Worm (Caenorhabditis elegans): ENCODE data around the gene spin-2.

Gene spin-2

DNA sequence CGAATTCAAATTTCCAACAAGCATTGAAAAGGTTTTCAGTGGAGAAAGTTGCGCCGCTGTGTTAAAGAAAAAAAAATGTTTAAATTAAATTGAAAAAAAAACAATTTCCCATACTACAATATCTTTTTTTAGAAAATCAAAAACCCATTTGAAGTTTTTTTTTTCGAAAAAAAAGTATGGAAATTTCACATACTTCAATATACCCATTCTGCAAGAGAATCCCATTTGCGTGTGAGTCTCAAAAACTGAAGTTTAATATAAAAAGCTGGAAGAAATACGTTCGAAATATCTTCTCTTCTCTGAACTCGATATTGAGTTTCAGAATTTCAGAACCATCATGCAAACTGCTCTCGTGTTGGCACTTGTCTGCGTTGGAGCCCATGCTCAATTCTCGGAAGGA lies 16.7 kb upstream of the spin-2 start, which contains the start of gene scl-7:
Gene scl-7 (plus strand): TSS at position 301 of the 400 bp plus-strand sequence.
- TF ChIP-seq ama-1 (optimal IDR thresholded peaks at IDR 0.05) = no peak
- no peak for TF ChIP-seq ets-7 (tag; optimal IDR thresholded peaks at IDR 0.05)
- no peak for TF ChIP-seq ceh-13 (GFP tag; optimal IDR thresholded peaks at IDR 0.05)
- TF ChIP-seq ceh-36 (tag; optimal IDR thresholded peaks at IDR 0.05) = no peak
- TF ChIP-seq tra-4 (tag; optimal IDR thresholded peaks at IDR 0.05) = no peak
- TF ChIP-seq hnd-1 (tag; optimal IDR thresholded peaks at IDR 0.05) = no peak
- TF ChIP-seq sea-1 (GFP tag; conservative IDR thresholded peaks at IDR 0.05) = no peak
- no peak for TF ChIP-seq tbx-37 (GFP tag; conservative IDR thresholded peaks at IDR 0.05)
- TF ChIP-seq hmg-4 (GFP tag; optimal IDR thresholded peaks at IDR 0.05) = no peak
- TF ChIP-seq F13C5.2 (tag; optimal IDR thresholded peaks at IDR 0.05) = no peak

DNA sequence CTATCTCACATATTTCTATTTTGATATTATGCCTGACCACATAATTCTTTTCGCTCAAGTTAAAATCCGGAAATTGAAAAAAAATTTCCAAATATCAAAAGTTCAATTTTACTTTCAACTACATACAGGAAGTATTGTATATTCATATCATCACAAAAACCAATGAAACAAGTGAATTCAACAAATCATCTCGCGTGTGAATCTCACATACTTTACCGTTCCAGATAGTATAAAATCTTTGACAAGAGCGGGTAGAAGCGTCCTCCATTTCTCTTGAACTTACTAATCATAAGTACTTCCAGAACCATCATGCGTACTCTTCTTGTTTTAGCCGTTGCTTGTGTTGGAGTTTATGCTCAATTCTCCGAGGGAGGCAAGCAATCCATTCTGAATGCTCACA lies 15.4 kb upstream of the spin-2 start, which contains the start of gene scl-8:
Gene scl-8 (plus strand): TSS at position 301 of the 400 bp plus-strand sequence.
- TF ChIP-seq tbx-37 (GFP tag; conservative IDR thresholded peaks at IDR 0.05) (no peak), scrt-1 (GFP tag; IDR thresholded peaks at IDR 0.05) (no peak), hmbx-1 (tag; optimal IDR thresholded peaks at IDR 0.05) (no peak), ets-7 (tag; optimal IDR thresholded peaks at IDR 0.05) (no peak), ceh-13 (GFP tag; optimal IDR thresholded peaks at IDR 0.05) (no peak), aly-1 (tag; optimal IDR thresholded peaks at IDR 0.05) (no peak), tra-4 (tag; optimal IDR thresholded peaks at IDR 0.05) (no peak), hnd-1 (tag; optimal IDR thresholded peaks at IDR 0.05) (no peak), hmg-4 (GFP tag; optimal IDR thresholded peaks at IDR 0.05) (no peak), flt-1 (GFP tag; IDR thresholded peaks at IDR 0.05) (no peak), F13C5.2 (tag; optimal IDR thresholded peaks at IDR 0.05) (no peak), B0310.2 (tag; optimal IDR thresholded peaks at IDR 0.05) (no peak), sea-1 (GFP tag; conservative IDR thresholded peaks at IDR 0.05) (no peak), tbx-11 (GFP tag; IDR thresholded peaks at IDR 0.05) (no peak), ceh-36 (tag; optimal IDR thresholded peaks at IDR 0.05) (no peak), ama-1 (optimal IDR thresholded peaks at IDR 0.05) (no peak), pes-1 (GFP tag; IDR thresholded peaks at IDR 0.05) (no peak)

DNA sequence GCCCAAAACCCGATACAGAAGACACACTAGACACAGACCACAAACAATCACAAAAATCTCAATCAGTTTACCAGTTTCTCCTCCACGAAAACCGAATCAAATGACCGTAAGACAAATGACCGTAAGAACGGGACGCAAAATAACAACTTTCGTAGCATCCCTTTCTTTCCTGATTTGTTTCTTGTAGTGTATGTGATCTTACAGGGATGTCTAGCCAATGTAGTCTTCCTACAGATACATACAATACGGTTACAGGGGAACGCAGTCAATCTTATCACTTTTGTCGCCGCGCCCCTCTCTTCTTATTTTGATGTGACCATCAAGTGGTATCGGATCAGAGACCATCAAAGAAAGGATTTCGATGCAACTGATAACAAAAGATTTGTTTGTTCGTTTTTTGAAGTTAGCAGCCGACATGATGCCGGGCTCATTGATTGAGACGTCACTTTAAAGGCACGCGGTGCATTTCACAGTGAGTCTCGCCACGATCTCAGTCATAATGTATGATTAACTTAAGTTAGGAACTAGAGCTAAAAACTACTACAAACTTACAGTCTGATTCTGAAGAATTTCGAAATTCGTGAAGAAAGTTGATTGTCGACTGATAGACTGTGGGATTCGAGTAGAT lies 11.1 kb upstream of the spin-2 start:
- TF ChIP-seq hmg-4 (GFP tag; optimal IDR thresholded peaks at IDR 0.05) (no peak), tbx-37 (GFP tag; conservative IDR thresholded peaks at IDR 0.05) (no peak), flt-1 (GFP tag; IDR thresholded peaks at IDR 0.05) (no peak), aly-1 (tag; optimal IDR thresholded peaks at IDR 0.05) (no peak), pes-1 (GFP tag; IDR thresholded peaks at IDR 0.05) (no peak), hmbx-1 (tag; optimal IDR thresholded peaks at IDR 0.05) (no peak), scrt-1 (GFP tag; IDR thresholded peaks at IDR 0.05) (no peak), B0310.2 (tag; optimal IDR thresholded peaks at IDR 0.05) (no peak), sea-1 (GFP tag; conservative IDR thresholded peaks at IDR 0.05) (no peak), F13C5.2 (tag; optimal IDR thresholded peaks at IDR 0.05) (no peak), tra-4 (tag; optimal IDR thresholded peaks at IDR 0.05) (no peak), hnd-1 (tag; optimal IDR thresholded peaks at IDR 0.05) (no peak), ama-1 (optimal IDR thresholded peaks at IDR 0.05) (no peak), ceh-13 (GFP tag; optimal IDR thresholded peaks at IDR 0.05) (no peak), tbx-11 (GFP tag; IDR thresholded peaks at IDR 0.05) (no peak)

DNA sequence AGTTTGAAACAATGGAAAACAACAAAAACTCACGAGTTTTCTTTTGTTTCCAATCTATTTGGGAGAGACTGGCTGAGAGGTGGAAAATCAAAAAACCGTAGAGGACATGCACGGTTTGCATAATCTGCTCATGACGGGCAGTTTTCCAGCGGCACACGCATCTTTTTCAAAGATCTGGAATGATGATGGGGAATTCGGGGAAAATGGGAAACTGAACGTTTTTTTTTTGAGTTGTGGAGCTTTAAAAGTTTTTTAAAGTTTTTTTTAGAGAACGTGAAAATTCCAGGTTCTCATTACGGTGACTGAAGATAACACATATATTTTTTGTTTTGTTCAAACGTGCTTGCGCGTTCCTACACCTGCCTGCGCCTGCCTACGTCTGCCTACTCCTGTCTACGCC lies 10.2 kb upstream of the spin-2 start, which contains the start of gene C39E9.7:
Gene C39E9.7 (minus strand): TSS at position 101 of the 400 bp plus-strand sequence.
- TF ChIP-seq ceh-13 (GFP tag; optimal IDR thresholded peaks at IDR 0.05) = no peak
- TF ChIP-seq aly-1 (tag; optimal IDR thresholded peaks at IDR 0.05) = no peak
- no peak for TF ChIP-seq ceh-36 (tag; optimal IDR thresholded peaks at IDR 0.05)
- no peak for TF ChIP-seq hmg-4 (GFP tag; optimal IDR thresholded peaks at IDR 0.05)
- TF ChIP-seq scrt-1 (GFP tag; IDR thresholded peaks at IDR 0.05) = no peak
- TF ChIP-seq ets-7 (tag; optimal IDR thresholded peaks at IDR 0.05) = no peak

DNA sequence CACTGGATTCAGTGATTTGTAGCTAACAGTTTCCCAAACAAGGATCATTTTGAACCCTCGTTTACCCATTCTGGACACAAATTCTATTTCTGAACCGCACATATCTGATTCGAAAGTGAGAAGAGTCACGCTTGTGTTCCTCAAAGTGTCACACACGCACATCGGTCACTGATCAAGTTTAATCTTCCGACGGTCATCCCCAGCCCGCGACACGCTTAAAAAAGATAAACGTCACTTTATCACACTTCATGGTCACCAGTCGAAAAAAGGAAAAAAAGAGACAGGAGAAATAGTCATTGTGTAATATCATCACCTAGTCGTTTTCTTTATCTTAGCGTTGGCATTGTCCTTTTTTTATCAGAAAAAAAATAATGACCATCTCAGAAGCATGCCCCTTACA lies 9.1 kb upstream of the spin-2 start:
- TF ChIP-seq ceh-13 (GFP tag; optimal IDR thresholded peaks at IDR 0.05) = no peak
- TF ChIP-seq flt-1 (GFP tag; IDR thresholded peaks at IDR 0.05) = no peak
- no peak for TF ChIP-seq ceh-36 (tag; optimal IDR thresholded peaks at IDR 0.05)
- TF ChIP-seq tbx-11 (GFP tag; IDR thresholded peaks at IDR 0.05) = no peak
- no peak for TF ChIP-seq pes-1 (GFP tag; IDR thresholded peaks at IDR 0.05)
- TF ChIP-seq hmg-4 (GFP tag; optimal IDR thresholded peaks at IDR 0.05) = no peak
- no peak for TF ChIP-seq aly-1 (tag; optimal IDR thresholded peaks at IDR 0.05)
- no peak for TF ChIP-seq tbx-37 (GFP tag; conservative IDR thresholded peaks at IDR 0.05)
- no peak for TF ChIP-seq F13C5.2 (tag; optimal IDR thresholded peaks at IDR 0.05)
- TF ChIP-seq sea-1 (GFP tag; conservative IDR thresholded peaks at IDR 0.05) = no peak
- no peak for TF ChIP-seq scrt-1 (GFP tag; IDR thresholded peaks at IDR 0.05)
- no peak for TF ChIP-seq B0310.2 (tag; optimal IDR thresholded peaks at IDR 0.05)
- TF ChIP-seq tra-4 (tag; optimal IDR thresholded peaks at IDR 0.05) = no peak
- TF ChIP-seq ets-7 (tag; optimal IDR thresholded peaks at IDR 0.05) = no peak
- no peak for TF ChIP-seq hnd-1 (tag; optimal IDR thresholded peaks at IDR 0.05)
- TF ChIP-seq ama-1 (optimal IDR thresholded peaks at IDR 0.05) = no peak
- no peak for TF ChIP-seq hmbx-1 (tag; optimal IDR thresholded peaks at IDR 0.05)

DNA sequence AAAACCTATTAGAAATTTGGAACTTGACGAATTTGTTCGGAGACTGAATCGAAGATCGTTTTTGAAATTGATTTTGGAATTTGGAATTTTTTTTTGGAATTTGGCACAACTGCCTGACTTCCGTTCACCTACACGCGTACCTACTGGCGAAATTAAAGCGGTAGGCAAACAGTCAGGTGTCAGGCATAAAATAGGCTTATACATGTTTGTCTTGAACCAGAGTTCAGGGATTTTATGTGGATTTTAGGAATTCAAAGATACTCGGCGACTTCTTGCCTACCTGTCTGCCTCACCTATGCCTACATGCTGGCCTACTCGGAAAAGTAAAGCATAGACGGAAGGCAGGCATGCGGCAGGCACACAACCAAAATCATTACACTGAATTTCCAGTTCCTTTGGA lies 8.5 kb upstream of the spin-2 start:
- TF ChIP-seq aly-1 (tag; optimal IDR thresholded peaks at IDR 0.05) = no peak
- no peak for TF ChIP-seq hnd-1 (tag; optimal IDR thresholded peaks at IDR 0.05)
- no peak for TF ChIP-seq hmg-4 (GFP tag; optimal IDR thresholded peaks at IDR 0.05)
- TF ChIP-seq ama-1 (optimal IDR thresholded peaks at IDR 0.05) = no peak
- TF ChIP-seq scrt-1 (GFP tag; IDR thresholded peaks at IDR 0.05) = no peak
- TF ChIP-seq ceh-36 (tag; optimal IDR thresholded peaks at IDR 0.05) = no peak
- no peak for TF ChIP-seq ets-7 (tag; optimal IDR thresholded peaks at IDR 0.05)
- no peak for TF ChIP-seq sea-1 (GFP tag; conservative IDR thresholded peaks at IDR 0.05)
- no peak for TF ChIP-seq hmbx-1 (tag; optimal IDR thresholded peaks at IDR 0.05)
- no peak for TF ChIP-seq tbx-37 (GFP tag; conservative IDR thresholded peaks at IDR 0.05)
- no peak for TF ChIP-seq flt-1 (GFP tag; IDR thresholded peaks at IDR 0.05)
- no peak for TF ChIP-seq B0310.2 (tag; optimal IDR thresholded peaks at IDR 0.05)
- TF ChIP-seq pes-1 (GFP tag; IDR thresholded peaks at IDR 0.05) = no peak

DNA sequence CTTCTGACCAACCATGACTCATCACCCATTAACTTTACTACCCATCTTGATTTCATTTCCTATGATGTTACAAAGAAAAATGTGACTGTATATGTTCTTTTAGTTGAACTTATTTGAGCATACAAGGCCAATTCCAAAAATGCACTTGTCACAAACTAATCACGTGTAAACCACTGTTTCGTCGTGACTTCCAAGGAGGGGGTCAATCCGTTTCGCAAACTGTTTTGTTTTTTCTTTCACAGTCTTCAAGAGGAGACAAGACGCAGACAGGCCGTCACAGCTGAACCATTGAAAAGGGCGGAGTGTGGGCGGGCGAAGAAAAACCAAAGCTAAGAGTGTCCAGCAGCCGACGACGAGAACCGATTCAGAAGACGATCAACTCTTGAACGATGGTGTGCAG lies 7.7 kb upstream of the spin-2 start, which contains the start of gene C39E9.8:
Gene C39E9.8 (plus strand): TSS at position 328 of the 400 bp plus-strand sequence.
- TF ChIP-seq hnd-1 (tag; optimal IDR thresholded peaks at IDR 0.05) (no peak), tbx-11 (GFP tag; IDR thresholded peaks at IDR 0.05) (no peak), B0310.2 (tag; optimal IDR thresholded peaks at IDR 0.05) (no peak), ceh-13 (GFP tag; optimal IDR thresholded peaks at IDR 0.05) (no peak), aly-1 (tag; optimal IDR thresholded peaks at IDR 0.05) (no peak), ama-1 (optimal IDR thresholded peaks at IDR 0.05) (no peak), tbx-37 (GFP tag; conservative IDR thresholded peaks at IDR 0.05) (no peak), ceh-36 (tag; optimal IDR thresholded peaks at IDR 0.05) (no peak), scrt-1 (GFP tag; IDR thresholded peaks at IDR 0.05) (no peak), F13C5.2 (tag; optimal IDR thresholded peaks at IDR 0.05) (no peak), hmg-4 (GFP tag; optimal IDR thresholded peaks at IDR 0.05) (no peak), hmbx-1 (tag; optimal IDR thresholded peaks at IDR 0.05) (no peak), flt-1 (GFP tag; IDR thresholded peaks at IDR 0.05) (no peak), tra-4 (tag; optimal IDR thresholded peaks at IDR 0.05) (no peak), sea-1 (GFP tag; conservative IDR thresholded peaks at IDR 0.05) (no peak)
